Worm (Caenorhabditis elegans): ENCODE data around the gene ctsa-3.2.
A peak's percentile ranks its signal among the peaks of the same experiment; 100 is the strongest.
"Not testable (repeated sequence)": the region's sequence is repeated elsewhere in the genome, so short reads cannot be mapped to it uniquely, and the experiment has no call there.

Gene ctsa-3.2

DNA sequence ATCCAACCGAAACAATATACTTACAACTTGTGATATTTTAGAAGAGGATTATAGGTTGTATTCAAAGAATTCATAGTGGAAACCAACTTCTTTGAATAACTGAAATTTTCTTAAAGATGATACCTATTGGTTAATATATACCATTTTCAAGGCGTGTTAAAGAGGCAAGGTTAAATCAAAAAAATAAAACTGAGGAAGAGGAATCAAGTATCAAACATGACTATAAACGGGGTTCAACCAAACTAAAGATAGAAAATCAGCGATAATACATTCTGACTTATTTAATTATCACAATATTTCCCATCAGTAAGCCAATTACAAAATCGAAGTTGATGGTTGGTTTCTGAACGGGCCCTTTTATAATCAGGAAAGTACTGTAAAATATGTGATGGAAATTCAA, 13.6 kb upstream of the ctsa-3.2 start, which contains the start of gene chil-3:
Gene chil-3 (minus strand): TSS at position 101 of the 400 bp plus-strand sequence.
- TF ChIP-seq attf-4 (tag; optimal IDR thresholded peaks at IDR 0.05) = no peak
- TF ChIP-seq daf-16 (GFP tag; optimal IDR thresholded peaks at IDR 0.05) = no peak
- no peak for TF ChIP-seq daf-16 (tag; optimal IDR thresholded peaks at IDR 0.05)
- TF ChIP-seq ces-1 (GFP tag; optimal IDR thresholded peaks at IDR 0.05) = no peak
- TF ChIP-seq lin-38 (GFP tag; IDR thresholded peaks at IDR 0.05) = no peak
- no peak for TF ChIP-seq pqm-1 (tag; optimal IDR thresholded peaks at IDR 0.05)
- TF ChIP-seq zag-1 (tag; optimal IDR thresholded peaks at IDR 0.05) = no peak

DNA sequence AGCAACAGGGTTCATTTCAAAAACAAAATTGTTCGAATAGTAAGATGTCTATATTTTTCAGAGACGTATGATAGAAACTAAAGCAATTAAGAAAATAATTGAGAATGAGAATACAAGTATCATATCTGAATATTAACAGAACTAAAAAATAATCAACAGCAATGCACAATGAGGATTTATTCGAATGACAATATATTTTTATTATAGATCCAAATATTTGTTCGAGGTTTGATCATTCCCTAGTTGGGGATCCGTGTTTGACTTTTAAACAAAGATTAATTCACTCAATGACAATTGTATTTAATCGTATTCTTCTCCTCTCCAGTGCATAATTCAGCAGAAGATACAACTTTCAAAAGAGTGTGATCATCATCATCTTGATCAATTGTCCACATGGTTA, 12.8 kb upstream of the ctsa-3.2 start, which contains the start of gene C08H9.18:
Gene C08H9.18 (minus strand): TSS at position 101 of the 400 bp plus-strand sequence.
- TF ChIP-seq mep-1 (tag; optimal IDR thresholded peaks at IDR 0.05) (no peak), R02D3.7 (tag; optimal IDR thresholded peaks at IDR 0.05) (no peak), ztf-7 (tag; optimal IDR thresholded peaks at IDR 0.05) (no peak)

DNA sequence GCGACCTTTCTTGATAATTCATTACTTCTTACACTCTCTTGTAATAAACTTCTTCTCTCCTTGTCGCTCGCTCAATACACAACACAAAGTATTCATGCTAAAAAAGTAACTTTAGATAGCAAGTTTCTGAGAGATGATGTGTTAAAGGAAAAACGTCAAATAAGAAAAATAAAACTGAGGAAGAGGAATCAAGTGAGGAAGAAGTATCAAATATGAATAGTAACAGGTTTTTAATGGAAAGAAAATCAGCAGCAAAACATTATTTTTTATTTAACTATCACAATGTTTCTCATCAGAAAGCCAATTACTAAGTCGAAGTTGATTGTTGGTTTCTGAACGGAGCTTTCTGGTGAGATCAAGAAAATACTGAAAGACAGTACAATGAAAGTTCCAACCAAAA, 8.6 kb upstream of the ctsa-3.2 start, which contains the start of gene chil-1:
Gene chil-1 (minus strand): TSS at position 101 of the 400 bp plus-strand sequence.
- TF ChIP-seq jun-1 (tag; optimal IDR thresholded peaks at IDR 0.05); Y48G9A.11 (GFP tag; IDR thresholded peaks at IDR 0.05); nhr-41 (GFP tag; IDR thresholded peaks at IDR 0.05): not testable (repeated sequence)

DNA sequence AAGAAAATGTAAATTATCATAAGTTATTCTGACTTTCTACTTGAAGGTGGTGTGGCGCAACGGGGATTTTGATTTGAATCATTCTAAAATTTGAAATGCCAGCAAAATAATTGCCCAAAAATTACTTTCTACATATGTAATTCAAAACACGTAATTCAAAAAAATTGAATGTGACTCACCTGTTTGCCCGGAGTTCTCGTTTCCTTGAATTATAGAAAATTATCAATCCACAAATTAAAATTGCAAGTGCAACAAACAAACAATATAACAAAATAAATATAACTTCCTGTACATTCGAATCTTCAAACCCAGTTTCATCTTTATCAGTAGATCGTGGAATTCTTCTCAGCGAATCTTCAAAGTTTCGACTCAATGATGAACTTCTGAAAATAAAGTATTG, 6.8 kb upstream of the ctsa-3.2 start:
- no peak for TF ChIP-seq ceh-62 (tag; optimal IDR thresholded peaks at IDR 0.05)
- no peak for TF ChIP-seq lin-13 (GFP tag; optimal IDR thresholded peaks at IDR 0.05)
- no peak for TF ChIP-seq Y105C5A.15 (GFP tag; IDR thresholded peaks at IDR 0.05)
- TF ChIP-seq ZK337.2 (GFP tag; IDR thresholded peaks at IDR 0.05) = no peak
- no peak for TF ChIP-seq ZK546.5 (tag; optimal IDR thresholded peaks at IDR 0.05)
- no peak for TF ChIP-seq mdl-1 (tag; optimal IDR thresholded peaks at IDR 0.05)
- peak; percentile 63 for TF ChIP-seq aha-1 (tag)
- TF ChIP-seq unc-62 (GFP tag; optimal IDR thresholded peaks at IDR 0.05 in 1 of 2) = peak in 1 of 2 experiments; percentile 65
- TF ChIP-seq unc-62 (tag; optimal IDR thresholded peaks at IDR 0.05) = no peak

DNA sequence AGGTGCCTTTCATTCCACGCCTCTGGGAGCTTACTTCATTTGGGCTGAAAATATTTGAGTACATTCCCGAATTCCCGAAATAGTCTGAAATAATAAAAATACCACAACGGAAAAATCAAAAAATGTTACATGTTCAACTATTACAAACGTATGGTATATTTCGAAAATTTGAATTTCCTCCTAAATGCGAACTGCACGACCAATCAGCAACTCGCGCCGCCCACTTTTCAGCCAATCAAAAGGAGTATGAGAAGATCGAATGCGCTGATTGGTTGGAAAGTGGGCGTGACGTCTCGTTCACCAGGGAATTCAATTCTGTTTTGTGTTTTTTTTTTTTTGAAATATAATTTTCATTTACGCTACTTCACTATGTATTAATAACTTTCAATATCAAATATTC, 6.3 kb upstream of the ctsa-3.2 start, which contains the start of gene old-1:
Gene old-1 (minus strand): TSS at position 50 of the 400 bp plus-strand sequence.
- TF ChIP-seq hlh-11 (tag; optimal IDR thresholded peaks at IDR 0.05) (no peak), nhr-111 (GFP tag; optimal IDR thresholded peaks at IDR 0.05) (no peak), lim-7 (GFP tag; IDR thresholded peaks at IDR 0.05) (no peak), dmd-8 (GFP tag; IDR thresholded peaks at IDR 0.05) (no peak), mdl-1 (tag; optimal IDR thresholded peaks at IDR 0.05) (no peak), zag-1 (tag; optimal IDR thresholded peaks at IDR 0.05) (no peak), nhr-6 (tag; optimal IDR thresholded peaks at IDR 0.05) (no peak), jun-1 (tag; optimal IDR thresholded peaks at IDR 0.05) (no peak), nhr-41 (GFP tag; IDR thresholded peaks at IDR 0.05) (no peak), nhr-76 (tag; optimal IDR thresholded peaks at IDR 0.05) (no peak), daf-12 (tag; optimal IDR thresholded peaks at IDR 0.05) (no peak), hlh-30 (tag; optimal IDR thresholded peaks at IDR 0.05; ENCODE audit: insufficient read depth) (no peak), F10B5.3 (tag; optimal IDR thresholded peaks at IDR 0.05) (no peak), ama-1 (optimal IDR thresholded peaks at IDR 0.05) (no peak), rbr-2 (tag; optimal IDR thresholded peaks at IDR 0.05) (no peak), skn-1 (tag; optimal IDR thresholded peaks at IDR 0.05) (no peak), mep-1 (tag; optimal IDR thresholded peaks at IDR 0.05) (no peak), Y105C5A.15 (GFP tag; IDR thresholded peaks at IDR 0.05) (no peak), daf-19 (GFP tag; conservative IDR thresholded peaks at IDR 0.05) (no peak)
